Worm (Caenorhabditis elegans) whole organism, L1 larva: ENCODE data around the gene scl-10.

Source experiments
- C04F5.9 ChIP-seq: sonication (generic microtip); optimal IDR thresholded peaks from 2 replicates; lab custom pipeline; 2016; ENCODE audit warnings: missing genetic modification characterization, missing compliant biosample characterization
- C16A3.4 ChIP-seq: fragments of 150-350 bp; optimal IDR thresholded peaks from 2 replicates; lab custom pipeline; 2014; ENCODE audit warnings: missing biosample characterization, missing genetic modification characterization
- F16B12.6 ChIP-seq: fragments of 150-350 bp; optimal IDR thresholded peaks from 2 replicates; lab custom pipeline; 2014; ENCODE audit warnings: missing biosample characterization, missing genetic modification characterization
- aha-1 ChIP-seq: fragments of 150-350 bp; optimal IDR thresholded peaks from 2 replicates; lab custom pipeline; 2014; ENCODE audit warnings: missing biosample characterization, missing genetic modification characterization
- alr-1 ChIP-seq: fragments of 200-800 bp; sonication (Bioruptor generic); optimal IDR thresholded peaks from 2 replicates; lab custom pipeline; 2018; ENCODE audit warnings: borderline replicate concordance, mild to moderate bottlenecking, missing genetic modification characterization, missing compliant biosample characterization
- blmp-1 ChIP-seq: fragments of 150-350 bp; optimal IDR thresholded peaks from 2 replicates; lab custom pipeline; 2014; ENCODE audit warnings: missing biosample characterization, missing genetic modification characterization
- ceh-63 ChIP-seq: fragments of 200-800 bp; sonication (Bioruptor generic); optimal IDR thresholded peaks from 2 replicates; lab custom pipeline; 2018; ENCODE audit warnings: mild to moderate bottlenecking, missing genetic modification characterization, missing compliant biosample characterization
- ceh-82 ChIP-seq, 3 experiments: fragments of 150-350 bp in 1 of 3; sonication (generic microtip) in 2 of 3; optimal IDR thresholded peaks; 2 replicates each; lab custom pipeline; 2014 to 2017; ENCODE audit warnings: missing biosample characterization in 3 of 3, missing genetic modification characterization in 3 of 3
- ceh-90 ChIP-seq: sonication (generic microtip); optimal IDR thresholded peaks from 2 replicates; lab custom pipeline; 2016; ENCODE audit warnings: missing genetic modification characterization, missing compliant biosample characterization
- dpl-1 ChIP-seq, 3 experiments: fragments of 150-350 bp in 2 of 3; sonication (generic microtip) in 1 of 3; optimal IDR thresholded peaks; 2 replicates each; lab custom pipeline; 2014 to 2017; ENCODE audit warnings: missing biosample characterization in 3 of 3, missing genetic modification characterization in 3 of 3, missing genetic modification reagents in 3 of 3
- dsc-1 ChIP-seq: sonication (generic microtip); optimal IDR thresholded peaks from 2 replicates; lab custom pipeline; 2016; ENCODE audit warnings: mild to moderate bottlenecking, missing genetic modification characterization, missing compliant biosample characterization
- efl-3 ChIP-seq: fragments of 200-800 bp; sonication (Bioruptor generic); optimal IDR thresholded peaks from 2 replicates; lab custom pipeline; 2018; ENCODE audit warnings: mild to moderate bottlenecking, missing genetic modification characterization, missing compliant biosample characterization
- egl-27 ChIP-seq, 2 experiments: fragments of 150-350 bp in 1 of 2; sonication (generic microtip); optimal IDR thresholded peaks; 3 replicates each; lab custom pipeline; 2017 to 2018; ENCODE audit warnings: missing biosample characterization in 2 of 2, missing genetic modification characterization in 2 of 2, missing genetic modification reagents in 2 of 2
- elt-2 ChIP-seq: sonication (generic microtip); optimal IDR thresholded peaks from 2 replicates; lab custom pipeline; 2016; ENCODE audit warnings: missing genetic modification characterization, mild to moderate bottlenecking, inconsistent platforms, missing compliant biosample characterization, missing genetic modification reagents
- elt-3 ChIP-seq, 6 experiments: fragments of 150-350 bp in 1 of 6; sonication (generic microtip); optimal IDR thresholded peaks; 2 replicates each; lab custom pipeline; 2017 to 2018; ENCODE audit warnings: missing biosample characterization in 6 of 6, missing genetic modification characterization in 6 of 6, inconsistent platforms in 1 of 6
- ets-5 ChIP-seq: fragments of 200-800 bp; sonication (Bioruptor generic); IDR thresholded peaks from 2 replicates; pipeline ENCODE4 v1.3.6; 2022; ENCODE audit warnings: missing genetic modification characterization, missing compliant biosample characterization
- fkh-10 ChIP-seq: sonication (generic microtip); optimal IDR thresholded peaks from 2 replicates; lab custom pipeline; 2017; ENCODE audit warnings: missing biosample characterization, missing genetic modification reagents, missing genetic modification characterization
- fkh-4 ChIP-seq: sonication (generic microtip); optimal IDR thresholded peaks from 2 replicates; lab custom pipeline; 2016; ENCODE audit warnings: missing compliant biosample characterization, missing genetic modification characterization, borderline replicate concordance
- fkh-8 ChIP-seq: sonication (generic microtip); optimal IDR thresholded peaks from 2 replicates; lab custom pipeline; 2016; ENCODE audit warnings: mild to moderate bottlenecking, missing genetic modification characterization, missing compliant biosample characterization
- hlh-17 ChIP-seq: fragments of 200-800 bp; sonication (Bioruptor generic); optimal IDR thresholded peaks from 2 replicates; lab custom pipeline; 2018; ENCODE audit warnings: missing genetic modification characterization, mild to moderate bottlenecking, missing compliant biosample characterization, moderate library complexity, borderline replicate concordance
- hlh-4 ChIP-seq: sonication (generic microtip); optimal IDR thresholded peaks from 2 replicates; lab custom pipeline; 2016; ENCODE audit warnings: mild to moderate bottlenecking, missing genetic modification characterization, missing compliant biosample characterization
- jun-1 ChIP-seq: fragments of 150-350 bp; optimal IDR thresholded peaks from 2 replicates; lab custom pipeline; 2014; ENCODE audit warnings: missing biosample characterization, missing genetic modification reagents, missing genetic modification characterization
- lin-13 ChIP-seq: fragments of 150-350 bp; optimal IDR thresholded peaks from 2 replicates; lab custom pipeline; 2014; ENCODE audit warnings: missing biosample characterization, missing genetic modification reagents, missing genetic modification characterization
- lin-14 ChIP-seq: fragments of 200-800 bp; sonication (Bioruptor generic); optimal IDR thresholded peaks from 2 replicates; lab custom pipeline; 2018; ENCODE audit warnings: mild to moderate bottlenecking, missing genetic modification characterization, moderate library complexity, missing compliant biosample characterization
- lin-35 ChIP-seq, 2 experiments: fragments of 150-350 bp; optimal IDR thresholded peaks; 2 replicates each; lab custom pipeline; 2014; ENCODE audit warnings: missing biosample characterization in 2 of 2, missing genetic modification characterization in 2 of 2, missing genetic modification reagents in 2 of 2
- lin-39 ChIP-seq: fragments of 150-350 bp; optimal IDR thresholded peaks from 2 replicates; lab custom pipeline; 2014; ENCODE audit warnings: missing biosample characterization, missing genetic modification reagents, missing genetic modification characterization
- lir-3 ChIP-seq: sonication (generic microtip); optimal IDR thresholded peaks from 2 replicates; lab custom pipeline; 2016; ENCODE audit warnings: mild to moderate bottlenecking, missing genetic modification characterization, moderate library complexity, missing compliant biosample characterization; ENCODE audit not compliant: poor library complexity
- lsy-2 ChIP-seq, 2 experiments: fragments of 150-350 bp; optimal IDR thresholded peaks; 2 replicates each; lab custom pipeline; 2014; ENCODE audit warnings: missing biosample characterization in 2 of 2, missing genetic modification characterization in 2 of 2
- mdl-1 ChIP-seq, 2 experiments: fragments of 150-350 bp; optimal IDR thresholded peaks; 2 replicates each; lab custom pipeline; 2014 to 2017; ENCODE audit warnings: missing biosample characterization in 2 of 2, missing genetic modification characterization in 2 of 2, inconsistent platforms in 1 of 2
- mef-2 ChIP-seq: fragments of 150-350 bp; optimal IDR thresholded peaks from 2 replicates; lab custom pipeline; 2014; ENCODE audit warnings: missing biosample characterization, missing genetic modification characterization
- mep-1 ChIP-seq: fragments of 150-350 bp; optimal IDR thresholded peaks from 2 replicates; lab custom pipeline; 2014; ENCODE audit warnings: missing biosample characterization, missing genetic modification characterization
- nhr-20 ChIP-seq: sonication (generic microtip); optimal IDR thresholded peaks from 2 replicates; lab custom pipeline; 2016; ENCODE audit warnings: mild to moderate bottlenecking, missing genetic modification characterization, missing compliant biosample characterization
- nhr-47 ChIP-seq: sonication (generic microtip); optimal IDR thresholded peaks from 2 replicates; lab custom pipeline; 2016; ENCODE audit warnings: mild to moderate bottlenecking, missing genetic modification characterization, moderate library complexity, missing compliant biosample characterization
- nhr-84 ChIP-seq: sonication (generic microtip); optimal IDR thresholded peaks from 2 replicates; lab custom pipeline; 2017; ENCODE audit warnings: missing biosample characterization, missing genetic modification characterization
- nhr-85 ChIP-seq: sonication (generic microtip); peaks from one replicate; lab custom pipeline; 2016; ENCODE audit warnings: missing genetic modification characterization, inconsistent platforms, missing compliant biosample characterization
- nhr-90 ChIP-seq: sonication (generic microtip); optimal IDR thresholded peaks from 2 replicates; lab custom pipeline; 2016; ENCODE audit warnings: mild to moderate bottlenecking, missing genetic modification characterization, missing compliant biosample characterization; ENCODE audit not compliant: poor library complexity
- pag-3 ChIP-seq: sonication (generic microtip); optimal IDR thresholded peaks from 2 replicates; lab custom pipeline; 2017; ENCODE audit warnings: missing genetic modification characterization, mild to moderate bottlenecking, missing compliant biosample characterization, antibody characterized with exemption, borderline replicate concordance; ENCODE audit not compliant: insufficient read depth
- pax-3 ChIP-seq: fragments of 200-800 bp; sonication (Bioruptor generic); optimal IDR thresholded peaks from 2 replicates; lab custom pipeline; 2018; ENCODE audit warnings: mild to moderate bottlenecking, missing genetic modification characterization, moderate library complexity, missing compliant biosample characterization
- pqm-1 ChIP-seq: sonication (generic microtip); optimal IDR thresholded peaks from 3 replicates; lab custom pipeline; 2017; ENCODE audit warnings: missing biosample characterization, missing genetic modification characterization
- rnt-1 ChIP-seq: sonication (generic microtip); optimal IDR thresholded peaks from 2 replicates; lab custom pipeline; 2016; ENCODE audit warnings: mild to moderate bottlenecking, missing genetic modification characterization, moderate library complexity, missing compliant biosample characterization
- snpc-4 ChIP-seq: fragments of 150-350 bp; optimal IDR thresholded peaks from 2 replicates; lab custom pipeline; 2014; ENCODE audit warnings: missing biosample characterization, missing genetic modification characterization
- snu-23 ChIP-seq: sonication (generic microtip); optimal IDR thresholded peaks from 2 replicates; lab custom pipeline; 2016; ENCODE audit warnings: missing genetic modification characterization, missing compliant biosample characterization
- sox-4 ChIP-seq: sonication (generic microtip); optimal IDR thresholded peaks from 2 replicates; lab custom pipeline; 2016; ENCODE audit warnings: missing genetic modification characterization, missing compliant biosample characterization
- sptf-1 ChIP-seq: fragments of 150-350 bp; optimal IDR thresholded peaks from 2 replicates; lab custom pipeline; 2014; ENCODE audit warnings: missing biosample characterization, missing genetic modification characterization
- swsn-7 ChIP-seq: sonication (generic microtip); optimal IDR thresholded peaks from 2 replicates; lab custom pipeline; 2016; ENCODE audit warnings: missing genetic modification characterization, missing compliant biosample characterization
- tbx-2 ChIP-seq: sonication (generic microtip); optimal IDR thresholded peaks from 2 replicates; lab custom pipeline; 2016; ENCODE audit warnings: missing genetic modification characterization, missing compliant biosample characterization
- unc-130 ChIP-seq: fragments of 150-350 bp; optimal IDR thresholded peaks from 2 replicates; lab custom pipeline; 2017; ENCODE audit warnings: missing biosample characterization, missing genetic modification characterization, inconsistent platforms
- unc-30 ChIP-seq: sonication (generic microtip); optimal IDR thresholded peaks from 2 replicates; lab custom pipeline; 2017; ENCODE audit warnings: missing biosample characterization, missing genetic modification characterization
- vab-15 ChIP-seq: sonication (generic microtip); optimal IDR thresholded peaks from 2 replicates; lab custom pipeline; 2017; ENCODE audit warnings: missing genotype, mild to moderate bottlenecking, missing genetic modification characterization, missing compliant biosample characterization
- zag-1 ChIP-seq: fragments of 150-350 bp; optimal IDR thresholded peaks from 2 replicates; lab custom pipeline; 2014; ENCODE audit warnings: missing biosample characterization, missing genetic modification characterization
- zip-4 ChIP-seq: fragments of 200-800 bp; sonication (Bioruptor generic); optimal IDR thresholded peaks from 2 replicates; lab custom pipeline; 2018; ENCODE audit warnings: mild to moderate bottlenecking, missing genetic modification characterization, moderate library complexity, missing compliant biosample characterization
- ztf-11 ChIP-seq, 2 experiments: sonication (generic microtip); optimal IDR thresholded peaks; 2 replicates each; lab custom pipeline; 2016 to 2017; ENCODE audit warnings: missing genetic modification characterization in 2 of 2, missing biosample characterization in 1 of 2, missing compliant biosample characterization in 1 of 2

scl-10 gene

ce11 chrIV:13025853-13026343 lies 22.4 kb upstream of the scl-10 start (continued):
- TF ChIP-seq lin-35 (GFP tag; optimal IDR thresholded peaks at IDR 0.05; lab: Kevin White, UChicago) (peak in 1 of 2 experiments; percentile 28), dpl-1 (GFP tag; optimal IDR thresholded peaks at IDR 0.05; lab: Kevin White, UChicago) (peak in 1 of 3 experiments; percentile 24), ceh-82 (tag; optimal IDR thresholded peaks at IDR 0.05; lab: Kevin White, UChicago) (peak in 2 of 3 experiments; percentile 8 to 46), aha-1 (tag; lab: Kevin White, UChicago) (no peak), mef-2 (tag; lab: Kevin White, UChicago) (no peak), efl-3 (no peak), vab-15 (tag; lab: Kevin White, UChicago) (no peak), lir-3 (no peak), unc-130 (no peak), swsn-7 (tag; lab: Kevin White, UChicago) (peak; percentile 44), egl-27 (tag; optimal IDR thresholded peaks at IDR 0.05; lab: Kevin White, UChicago) (no peak), hlh-17 (GFP tag; lab: Kevin White, UChicago) (no peak), ets-5 (GFP tag; lab: Robert Waterston, UW) (no peak), hlh-4 (tag; lab: Kevin White, UChicago) (no peak), fkh-8 (tag; lab: Kevin White, UChicago) (peak; percentile 85), nhr-85 (tag; lab: Kevin White, UChicago) (no peak), nhr-90 (tag; lab: Kevin White, UChicago) (no peak), fkh-10 (GFP tag; lab: Kevin White, UChicago) (peak; percentile 69), lin-14 (GFP tag; lab: Kevin White, UChicago) (peak; percentile 90), zip-4 (no peak), elt-2 (tag; lab: Kevin White, UChicago) (no peak), rnt-1 (tag; lab: Kevin White, UChicago) (no peak), jun-1 (tag; lab: Kevin White, UChicago) (no peak), sox-4 (tag; lab: Kevin White, UChicago) (no peak), ztf-11 (tag; optimal IDR thresholded peaks at IDR 0.05; lab: Kevin White, UChicago) (no peak), nhr-47 (tag; lab: Kevin White, UChicago) (peak; percentile 55), elt-3 (tag; optimal IDR thresholded peaks at IDR 0.05; lab: Kevin White, UChicago) (no peak), alr-1 (no peak), nhr-20 (tag; lab: Kevin White, UChicago) (no peak), sptf-1 (tag; lab: Kevin White, UChicago) (no peak), nhr-84 (tag; lab: Kevin White, UChicago) (no peak), C16A3.4 (no peak), pqm-1 (tag; lab: Kevin White, UChicago) (no peak), lin-13 (GFP tag; lab: Kevin White, UChicago) (peak; percentile 10), F16B12.6 (tag; lab: Kevin White, UChicago) (no peak), zag-1 (tag; lab: Kevin White, UChicago) (no peak), ceh-90 (tag; lab: Kevin White, UChicago) (no peak), lsy-2 (tag; optimal IDR thresholded peaks at IDR 0.05; lab: Kevin White, UChicago) (peak in 1 of 2 experiments; percentile 48), C04F5.9 (tag; lab: Kevin White, UChicago) (no peak), pag-3 (tag; lab: Kevin White, UChicago) (no peak), blmp-1 (tag; lab: Kevin White, UChicago) (no peak), mep-1 (tag; lab: Kevin White, UChicago) (no peak), unc-30 (no peak), fkh-4 (tag; lab: Kevin White, UChicago) (no peak), lin-39 (tag; lab: Kevin White, UChicago) (no peak), mdl-1 (tag; optimal IDR thresholded peaks at IDR 0.05; lab: Kevin White, UChicago) (no peak), dsc-1 (tag; lab: Kevin White, UChicago) (no peak), tbx-2 (peak; percentile 56), snpc-4 (no peak), pax-3 (tag; lab: Kevin White, UChicago) (no peak), ceh-63 (GFP tag; lab: Kevin White, UChicago) (no peak), snu-23 (GFP tag; lab: Kevin White, UChicago) (peak; percentile 21)
